Fruit fly (Drosophila melanogaster) whole organism, pupa: ENCODE data around the gene aop.

ENCODE experiments used
- CG13204 ChIP-seq: fragments of 200-800 bp; sonication (Bioruptor generic); optimal IDR thresholded peaks from 2 replicates; lab custom pipeline; 2018; ENCODE audit warnings: missing biosample characterization, mild to moderate bottlenecking, missing genetic modification characterization, moderate library complexity
- CG4496 ChIP-seq: fragments of 200-800 bp; sonication (Bioruptor generic); IDR thresholded peaks from 3 replicates; pipeline ENCODE4 v1.3.6; 2022; ENCODE audit warnings: missing biosample characterization, missing genetic modification characterization
- CG8159 ChIP-seq: fragments of 200-800 bp; sonication (Bioruptor generic); optimal IDR thresholded peaks from 3 replicates; lab custom pipeline; 2018; ENCODE audit warnings: missing biosample characterization, mild to moderate bottlenecking, missing genetic modification characterization, moderate library complexity
- CG9948 ChIP-seq: fragments of 200-800 bp; sonication (Bioruptor generic); optimal IDR thresholded peaks from 2 replicates; lab custom pipeline; 2018; ENCODE audit warnings: missing biosample characterization, mild to moderate bottlenecking, missing genetic modification characterization, moderate library complexity
- D1 ChIP-seq: fragments of 200-800 bp; sonication (Bioruptor generic); optimal IDR thresholded peaks from 2 replicates; lab custom pipeline; 2018; ENCODE audit warnings: missing biosample characterization, mild to moderate bottlenecking, missing genetic modification characterization, moderate library complexity
- EcR ChIP-seq: fragments of 200-800 bp; sonication (Bioruptor generic); optimal IDR thresholded peaks from 3 replicates; lab custom pipeline; 2019; ENCODE audit warnings: missing biosample characterization, missing genetic modification characterization, mild to moderate bottlenecking, moderate library complexity, missing genetic modification reagents
- Pif1A ChIP-seq: fragments of 200-800 bp; sonication (Bioruptor generic); optimal IDR thresholded peaks from 3 replicates; lab custom pipeline; 2016; ENCODE audit warnings: missing biosample characterization, missing genetic modification characterization
- Pif1B ChIP-seq: fragments of 200-800 bp; sonication (Bioruptor generic); optimal IDR thresholded peaks from 3 replicates; lab custom pipeline; 2016; ENCODE audit warnings: missing biosample characterization, missing genetic modification characterization
- fd96Ca ChIP-seq: fragments of 200-800 bp; sonication (Bioruptor generic); IDR thresholded peaks from 3 replicates; pipeline ENCODE4 v1.3.6; 2022; ENCODE audit warnings: missing biosample characterization, missing genetic modification characterization
- gl ChIP-seq: fragments of 200-800 bp; sonication (Bioruptor generic); optimal IDR thresholded peaks from 2 replicates; lab custom pipeline; 2018; ENCODE audit warnings: missing biosample characterization, mild to moderate bottlenecking, missing genetic modification characterization
- rn ChIP-seq: fragments of 200-800 bp; sonication (Bioruptor generic); IDR thresholded peaks from 2 replicates; pipeline ENCODE4 v1.3.6; 2022; ENCODE audit warnings: missing biosample characterization, missing genetic modification characterization

- no peak for TF ChIP-seq CG4496 (GFP tag; lab: Robert Waterston, UW)
- no peak for TF ChIP-seq EcR
- no peak for TF ChIP-seq fd96Ca
- TF ChIP-seq Pif1B, result no peak
- no peak for TF ChIP-seq rn (GFP tag; lab: Robert Waterston, UW)
- no peak for TF ChIP-seq Pif1A (GFP tag; lab: Kevin White, UChicago)
- TF ChIP-seq D1 (tag; lab: Kevin White, UChicago), result no peak
- TF ChIP-seq gl (tag; lab: Kevin White, UChicago), result no peak
- TF ChIP-seq CG9948 (tag; lab: Kevin White, UChicago), result no peak
- no peak for TF ChIP-seq CG13204
- no peak for TF ChIP-seq CG8159 (tag; lab: Kevin White, UChicago)
Measured at dm6 chr2L:2214004-2214403, 35.5 kb upstream of the aop start, which contains the start of the genes Uch and CG34174.
